Worm (Caenorhabditis elegans) whole organism, L1 larva: ENCODE results near the gene ebp-2.

Experiments
- C04F5.9 ChIP-seq: sonication (generic microtip); optimal IDR thresholded peaks from 2 replicates; lab custom pipeline; 2016; ENCODE audit warnings: missing genetic modification characterization, missing compliant biosample characterization
- C34B4.2 ChIP-seq: sonication (generic microtip); optimal IDR thresholded peaks from 2 replicates; lab custom pipeline; 2017; ENCODE audit warnings: mild to moderate bottlenecking, missing genetic modification characterization, missing compliant biosample characterization
- F16B12.6 ChIP-seq: fragments of 150-350 bp; optimal IDR thresholded peaks from 2 replicates; lab custom pipeline; 2014; ENCODE audit warnings: missing biosample characterization, missing genetic modification characterization
- aha-1 ChIP-seq: fragments of 150-350 bp; optimal IDR thresholded peaks from 2 replicates; lab custom pipeline; 2014; ENCODE audit warnings: missing biosample characterization, missing genetic modification characterization
- alr-1 ChIP-seq: fragments of 200-800 bp; sonication (Bioruptor generic); optimal IDR thresholded peaks from 2 replicates; lab custom pipeline; 2018; ENCODE audit warnings: borderline replicate concordance, mild to moderate bottlenecking, missing genetic modification characterization, missing compliant biosample characterization
- ama-1 ChIP-seq: fragments of 150-350 bp; optimal IDR thresholded peaks from 2 replicates; lab custom pipeline; 2014
- blmp-1 ChIP-seq: fragments of 150-350 bp; optimal IDR thresholded peaks from 2 replicates; lab custom pipeline; 2014; ENCODE audit warnings: missing biosample characterization, missing genetic modification characterization
- ceh-8 ChIP-seq: fragments of 200-800 bp; sonication (Bioruptor generic); optimal IDR thresholded peaks from 2 replicates; lab custom pipeline; 2018; ENCODE audit warnings: mild to moderate bottlenecking, missing genetic modification characterization, moderate library complexity, missing compliant biosample characterization
- ceh-88 ChIP-seq: fragments of 200-800 bp; sonication (Bioruptor generic); IDR thresholded peaks from 2 replicates; pipeline ENCODE4 v1.3.6; 2022; ENCODE audit warnings: missing genetic modification characterization, missing compliant biosample characterization
- ceh-90 ChIP-seq: sonication (generic microtip); optimal IDR thresholded peaks from 2 replicates; lab custom pipeline; 2016; ENCODE audit warnings: missing genetic modification characterization, missing compliant biosample characterization
- dsc-1 ChIP-seq: sonication (generic microtip); optimal IDR thresholded peaks from 2 replicates; lab custom pipeline; 2016; ENCODE audit warnings: mild to moderate bottlenecking, missing genetic modification characterization, missing compliant biosample characterization
- efl-1 ChIP-seq, 4 experiments: fragments of 150-350 bp; optimal IDR thresholded peaks in 3 of 4; peaks in 1 of 4; 1 replicate in 1 of 4; 2 replicates in 3 of 4; lab custom pipeline; 2014; ENCODE audit warnings: missing biosample characterization in 2 of 4, missing genetic modification characterization in 2 of 4, missing genetic modification reagents in 2 of 4
- efl-3 ChIP-seq: fragments of 200-800 bp; sonication (Bioruptor generic); optimal IDR thresholded peaks from 2 replicates; lab custom pipeline; 2018; ENCODE audit warnings: mild to moderate bottlenecking, missing genetic modification characterization, missing compliant biosample characterization
- egl-27 ChIP-seq, 2 experiments: fragments of 150-350 bp in 1 of 2; sonication (generic microtip); optimal IDR thresholded peaks; 3 replicates each; lab custom pipeline; 2017 to 2018; ENCODE audit warnings: missing biosample characterization in 2 of 2, missing genetic modification characterization in 2 of 2, missing genetic modification reagents in 2 of 2
- elt-3 ChIP-seq, 6 experiments: fragments of 150-350 bp in 1 of 6; sonication (generic microtip); optimal IDR thresholded peaks; 2 replicates each; lab custom pipeline; 2017 to 2018; ENCODE audit warnings: missing biosample characterization in 6 of 6, missing genetic modification characterization in 6 of 6, inconsistent platforms in 1 of 6
- fkh-10 ChIP-seq: sonication (generic microtip); optimal IDR thresholded peaks from 2 replicates; lab custom pipeline; 2017; ENCODE audit warnings: missing biosample characterization, missing genetic modification reagents, missing genetic modification characterization
- fkh-4 ChIP-seq: sonication (generic microtip); optimal IDR thresholded peaks from 2 replicates; lab custom pipeline; 2016; ENCODE audit warnings: missing compliant biosample characterization, missing genetic modification characterization, borderline replicate concordance
- fkh-8 ChIP-seq: sonication (generic microtip); optimal IDR thresholded peaks from 2 replicates; lab custom pipeline; 2016; ENCODE audit warnings: mild to moderate bottlenecking, missing genetic modification characterization, missing compliant biosample characterization
- fos-1 ChIP-seq: fragments of 150-350 bp; optimal IDR thresholded peaks from 2 replicates; lab custom pipeline; 2014; ENCODE audit warnings: missing biosample characterization, missing genetic modification characterization
- grh-1 ChIP-seq: fragments of 200-800 bp; sonication (Bioruptor generic); IDR thresholded peaks from 2 replicates; pipeline ENCODE4 v1.3.6; 2022; ENCODE audit warnings: missing genetic modification reagents, missing genetic modification characterization, missing compliant biosample characterization
- lin-14 ChIP-seq: fragments of 200-800 bp; sonication (Bioruptor generic); optimal IDR thresholded peaks from 2 replicates; lab custom pipeline; 2018; ENCODE audit warnings: mild to moderate bottlenecking, missing genetic modification characterization, moderate library complexity, missing compliant biosample characterization
- lin-39 ChIP-seq: fragments of 150-350 bp; optimal IDR thresholded peaks from 2 replicates; lab custom pipeline; 2014; ENCODE audit warnings: missing biosample characterization, missing genetic modification reagents, missing genetic modification characterization
- lir-3 ChIP-seq: sonication (generic microtip); optimal IDR thresholded peaks from 2 replicates; lab custom pipeline; 2016; ENCODE audit warnings: mild to moderate bottlenecking, missing genetic modification characterization, moderate library complexity, missing compliant biosample characterization; ENCODE audit not compliant: poor library complexity
- mdl-1 ChIP-seq, 2 experiments: fragments of 150-350 bp; optimal IDR thresholded peaks; 2 replicates each; lab custom pipeline; 2014 to 2017; ENCODE audit warnings: missing biosample characterization in 2 of 2, missing genetic modification characterization in 2 of 2, inconsistent platforms in 1 of 2
- mef-2 ChIP-seq: fragments of 150-350 bp; optimal IDR thresholded peaks from 2 replicates; lab custom pipeline; 2014; ENCODE audit warnings: missing biosample characterization, missing genetic modification characterization
- nhr-12 ChIP-seq: sonication (generic microtip); optimal IDR thresholded peaks from 2 replicates; lab custom pipeline; 2017; ENCODE audit warnings: missing biosample characterization, missing genetic modification characterization
- nhr-19 ChIP-seq: fragments of 200-800 bp; sonication (Bioruptor generic); conservative IDR thresholded peaks from 2 replicates; pipeline ENCODE4 v1.3.6; 2022; ENCODE audit warnings: missing genetic modification characterization, missing compliant biosample characterization
- nhr-20 ChIP-seq: sonication (generic microtip); optimal IDR thresholded peaks from 2 replicates; lab custom pipeline; 2016; ENCODE audit warnings: mild to moderate bottlenecking, missing genetic modification characterization, missing compliant biosample characterization
- nhr-47 ChIP-seq: sonication (generic microtip); optimal IDR thresholded peaks from 2 replicates; lab custom pipeline; 2016; ENCODE audit warnings: mild to moderate bottlenecking, missing genetic modification characterization, moderate library complexity, missing compliant biosample characterization
- nhr-84 ChIP-seq: sonication (generic microtip); optimal IDR thresholded peaks from 2 replicates; lab custom pipeline; 2017; ENCODE audit warnings: missing biosample characterization, missing genetic modification characterization
- nhr-85 ChIP-seq: sonication (generic microtip); peaks from one replicate; lab custom pipeline; 2016; ENCODE audit warnings: missing genetic modification characterization, inconsistent platforms, missing compliant biosample characterization
- nhr-90 ChIP-seq: sonication (generic microtip); optimal IDR thresholded peaks from 2 replicates; lab custom pipeline; 2016; ENCODE audit warnings: mild to moderate bottlenecking, missing genetic modification characterization, missing compliant biosample characterization; ENCODE audit not compliant: poor library complexity
- pax-3 ChIP-seq: fragments of 200-800 bp; sonication (Bioruptor generic); optimal IDR thresholded peaks from 2 replicates; lab custom pipeline; 2018; ENCODE audit warnings: mild to moderate bottlenecking, missing genetic modification characterization, moderate library complexity, missing compliant biosample characterization
- rnt-1 ChIP-seq: sonication (generic microtip); optimal IDR thresholded peaks from 2 replicates; lab custom pipeline; 2016; ENCODE audit warnings: mild to moderate bottlenecking, missing genetic modification characterization, moderate library complexity, missing compliant biosample characterization
- skn-1 ChIP-seq: fragments of 150-350 bp; optimal IDR thresholded peaks from 2 replicates; lab custom pipeline; 2014; ENCODE audit warnings: missing biosample characterization, missing genetic modification characterization
- snpc-4 ChIP-seq: fragments of 150-350 bp; optimal IDR thresholded peaks from 2 replicates; lab custom pipeline; 2014; ENCODE audit warnings: missing biosample characterization, missing genetic modification characterization
- sox-4 ChIP-seq: sonication (generic microtip); optimal IDR thresholded peaks from 2 replicates; lab custom pipeline; 2016; ENCODE audit warnings: missing genetic modification characterization, missing compliant biosample characterization
- sptf-1 ChIP-seq: fragments of 150-350 bp; optimal IDR thresholded peaks from 2 replicates; lab custom pipeline; 2014; ENCODE audit warnings: missing biosample characterization, missing genetic modification characterization
- swsn-7 ChIP-seq: sonication (generic microtip); optimal IDR thresholded peaks from 2 replicates; lab custom pipeline; 2016; ENCODE audit warnings: missing genetic modification characterization, missing compliant biosample characterization
- tbx-2 ChIP-seq: sonication (generic microtip); optimal IDR thresholded peaks from 2 replicates; lab custom pipeline; 2016; ENCODE audit warnings: missing genetic modification characterization, missing compliant biosample characterization
- unc-30 ChIP-seq: sonication (generic microtip); optimal IDR thresholded peaks from 2 replicates; lab custom pipeline; 2017; ENCODE audit warnings: missing biosample characterization, missing genetic modification characterization
- unc-62 ChIP-seq: fragments of 150-350 bp; optimal IDR thresholded peaks from 2 replicates; lab custom pipeline; 2014; ENCODE audit warnings: missing biosample characterization, missing genetic modification reagents, missing genetic modification characterization
- unc-86 ChIP-seq: sonication (generic microtip); optimal IDR thresholded peaks from 2 replicates; lab custom pipeline; 2016; ENCODE audit warnings: missing genetic modification characterization, missing compliant biosample characterization
- unc-98 ChIP-seq: fragments of 200-800 bp; sonication (Bioruptor generic); IDR thresholded peaks from 2 replicates; pipeline ENCODE4 v1.3.6; 2022; ENCODE audit warnings: missing genetic modification characterization, missing compliant biosample characterization
- zag-1 ChIP-seq: fragments of 150-350 bp; optimal IDR thresholded peaks from 2 replicates; lab custom pipeline; 2014; ENCODE audit warnings: missing biosample characterization, missing genetic modification characterization
- zip-4 ChIP-seq: fragments of 200-800 bp; sonication (Bioruptor generic); optimal IDR thresholded peaks from 2 replicates; lab custom pipeline; 2018; ENCODE audit warnings: mild to moderate bottlenecking, missing genetic modification characterization, moderate library complexity, missing compliant biosample characterization
- ztf-11 ChIP-seq, 2 experiments: sonication (generic microtip); optimal IDR thresholded peaks; 2 replicates each; lab custom pipeline; 2016 to 2017; ENCODE audit warnings: missing genetic modification characterization in 2 of 2, missing biosample characterization in 1 of 2, missing compliant biosample characterization in 1 of 2
- ztf-4 ChIP-seq: fragments of 150-350 bp; optimal IDR thresholded peaks from 2 replicates; lab custom pipeline; 2014; ENCODE audit warnings: missing biosample characterization, missing genetic modification characterization

ebp-2 gene

ce11 chrII:11464427-11464944, 22.0 kb downstream of the ebp-2 start, which contains the start of the genes aars-1 and rga-1 (continued):
- TF ChIP-seq fkh-4 = no peak
- no peak for TF ChIP-seq fkh-10 (GFP tag; lab: Kevin White, UChicago)
- TF ChIP-seq ceh-90 = no peak
- TF ChIP-seq nhr-19 (GFP tag; lab: Robert Waterston, UW) = peak; percentile 33
- TF ChIP-seq snpc-4 = peak; percentile 8
- TF ChIP-seq nhr-12 (tag; lab: Kevin White, UChicago) = no peak
- TF ChIP-seq nhr-84 = no peak
- TF ChIP-seq F16B12.6 (tag; lab: Kevin White, UChicago) = no peak
- TF ChIP-seq unc-30 (tag; lab: Kevin White, UChicago) = no peak
- TF ChIP-seq rnt-1 (tag; lab: Kevin White, UChicago) = peak; percentile 61
- peak in 1 of 2 experiments; percentile 49 for TF ChIP-seq mdl-1 (tag; optimal IDR thresholded peaks at IDR 0.05; lab: Kevin White, UChicago)
- no peak for TF ChIP-seq aha-1 (tag; lab: Kevin White, UChicago)
- peak; percentile 88 for TF ChIP-seq blmp-1 (tag; lab: Kevin White, UChicago)
- TF ChIP-seq lin-14 = peak; percentile 87
- peak; percentile 55 for TF ChIP-seq tbx-2
- no peak for TF ChIP-seq ceh-8 (GFP tag; lab: Kevin White, UChicago)
- TF ChIP-seq C04F5.9 (tag; lab: Kevin White, UChicago) = no peak
- no peak for TF ChIP-seq lin-39 (tag; lab: Kevin White, UChicago)
- no peak for TF ChIP-seq ama-1 (lab: Kevin White, UChicago)
- no peak for TF ChIP-seq sptf-1 (tag; lab: Kevin White, UChicago)
- no peak for TF ChIP-seq alr-1
- no peak for TF ChIP-seq fos-1 (tag; lab: Kevin White, UChicago)
- TF ChIP-seq ztf-11 (tag; optimal IDR thresholded peaks at IDR 0.05; lab: Kevin White, UChicago) = peak in 1 of 2 experiments; percentile 16
- no peak for TF ChIP-seq efl-3 (GFP tag; lab: Kevin White, UChicago)
- TF ChIP-seq zip-4 = no peak
- TF ChIP-seq egl-27 (tag; optimal IDR thresholded peaks at IDR 0.05; lab: Kevin White, UChicago) = no peak
- peak; percentile 24 for TF ChIP-seq swsn-7 (tag; lab: Kevin White, UChicago)
- peak; percentile 10 for TF ChIP-seq nhr-90 (tag; lab: Kevin White, UChicago)
- TF ChIP-seq skn-1 (tag; lab: Kevin White, UChicago) = peak; percentile 14
- no peak for TF ChIP-seq unc-86
- no peak for TF ChIP-seq unc-62 (GFP tag; lab: Kevin White, UChicago)
- peak; percentile 16 for TF ChIP-seq nhr-47 (tag; lab: Kevin White, UChicago)
- TF ChIP-seq nhr-20 (tag; lab: Kevin White, UChicago) = peak; percentile 68
- peak; percentile 32 for TF ChIP-seq lir-3 (tag; lab: Kevin White, UChicago)
- peak; percentile 36 for TF ChIP-seq dsc-1
- no peak for TF ChIP-seq C34B4.2
- TF ChIP-seq zag-1 (tag; lab: Kevin White, UChicago) = no peak
- TF ChIP-seq elt-3 (tag; optimal IDR thresholded peaks at IDR 0.05; lab: Kevin White, UChicago) = peak in 3 of 6 experiments; percentile 5 to 57 (median 55)
- TF ChIP-seq ztf-4 (tag; lab: Kevin White, UChicago) = no peak
- TF ChIP-seq efl-1 (optimal IDR thresholded peaks at IDR 0.05; lab: Kevin White, UChicago) = peak; percentile 41 to 47
- peak; percentile 29 to 91 for TF ChIP-seq efl-1 (GFP tag; optimal IDR thresholded peaks at IDR 0.05 in 1 of 2; lab: Kevin White, UChicago)
- peak; percentile 83 for TF ChIP-seq nhr-85 (tag; lab: Kevin White, UChicago)
- no peak for TF ChIP-seq pax-3 (tag; lab: Kevin White, UChicago)
- no peak for TF ChIP-seq fkh-8 (tag; lab: Kevin White, UChicago)
- TF ChIP-seq mef-2 (tag; lab: Kevin White, UChicago) = no peak
- no peak for TF ChIP-seq sox-4
- TF ChIP-seq grh-1 = no peak
- no peak for TF ChIP-seq unc-98 (GFP tag; lab: Robert Waterston, UW)
- no peak for TF ChIP-seq ceh-88 (GFP tag; lab: Robert Waterston, UW)
